Fruit fly (Drosophila melanogaster): ENCODE results near the gene CG33783.

dm6 chr3R:10084179-10084647 lies 17.6 kb downstream of the CG33783 start:
- TF ChIP-seq CG32121 (GFP tag; IDR thresholded peaks at IDR 0.05) (no peak), CG17806 (tag; optimal IDR thresholded peaks at IDR 0.05) (no peak)
